Worm (Caenorhabditis elegans): ENCODE results near the gene sap-140.

sap-140 gene

ce11 chrIII:7499421-7499902 is at the start of gene sap-140, which contains the start of gene C07H6.9 (continued):
- TF ChIP-seq T26A8.4 (GFP tag; IDR thresholded peaks at IDR 0.05): peak; percentile 61
- TF ChIP-seq mxl-2 (GFP tag; conservative IDR thresholded peaks at IDR 0.05): no peak

ce11 chrIII:7452438-7452837 is 47.1 kb upstream of the sap-140 start:
- peak; percentile 85 for TF ChIP-seq set-16 (GFP tag; IDR thresholded peaks at IDR 0.05)

ce11 chrIII:7453653-7454124 is 45.8 kb upstream of the sap-140 start, which contains the start of gene alh-12:
alh-12 (plus strand) TSS chrIII:7454074.
- TF ChIP-seq nhr-28 (tag; optimal IDR thresholded peaks at IDR 0.05) (peak; percentile 80), F49E8.2 (tag; optimal IDR thresholded peaks at IDR 0.05; ENCODE audit: borderline replicate concordance) (no peak), unc-39 (tag; optimal IDR thresholded peaks at IDR 0.05) (no peak), mxl-3 (GFP tag; optimal IDR thresholded peaks at IDR 0.05) (peak; percentile 56), nhr-77 (tag; optimal IDR thresholded peaks at IDR 0.05) (peak; percentile 5), spr-3 (GFP tag; optimal IDR thresholded peaks at IDR 0.05) (no peak), tra-1 (GFP tag; IDR thresholded peaks at IDR 0.05) (peak; percentile 46; the same call in 1 of the 2 replicates), ceh-82 (tag; optimal IDR thresholded peaks at IDR 0.05) (no peak), Y5F2A.4 (GFP tag; optimal IDR thresholded peaks at IDR 0.05) (no peak), ceh-20 (GFP tag; IDR thresholded peaks at IDR 0.05) (no peak), hlh-30 (tag; optimal IDR thresholded peaks at IDR 0.05; ENCODE audit: insufficient read depth) (peak; percentile 28), hlh-11 (tag; optimal IDR thresholded peaks at IDR 0.05) (peak; percentile 77), daf-16 (GFP tag; optimal IDR thresholded peaks at IDR 0.05) (no peak), daf-16 (tag; optimal IDR thresholded peaks at IDR 0.05) (peak; percentile 94), dmd-6 (GFP tag; IDR thresholded peaks at IDR 0.05) (peak; percentile 87), dve-1 (tag; optimal IDR thresholded peaks at IDR 0.05; ENCODE audit: insufficient read depth) (peak; percentile 69), saeg-2 (GFP tag; IDR thresholded peaks at IDR 0.05) (no peak), lin-1 (GFP tag; IDR thresholded peaks at IDR 0.05) (peak; percentile 50; the same call in 1 of the 2 replicates), dmd-8 (GFP tag; IDR thresholded peaks at IDR 0.05) (no peak), nhr-11 (tag; optimal IDR thresholded peaks at IDR 0.05) (peak; percentile 36), pqm-1 (tag; optimal IDR thresholded peaks at IDR 0.05) (peak; percentile 71)

ce11 chrIII:7456640-7457039 is 42.9 kb upstream of the sap-140 start, which contains the start of gene Y69F12A.1:
Y69F12A.1 (plus strand) TSS chrIII:7456940.
- TF ChIP-seq unc-39 (tag; optimal IDR thresholded peaks at IDR 0.05) (no peak), lin-15B (tag; optimal IDR thresholded peaks at IDR 0.05) (no peak), daf-16 (GFP tag; optimal IDR thresholded peaks at IDR 0.05) (no peak), daf-16 (tag; optimal IDR thresholded peaks at IDR 0.05) (no peak)

ce11 chrIII:7458846-7459365 is 40.6 kb upstream of the sap-140 start, which contains the start of the genes fipr-19 and fipr-18:
fipr-19 (minus strand) TSS chrIII:7458946.
fipr-18 (plus strand) TSS chrIII:7459315.
- TF ChIP-seq nhr-102 (tag; optimal IDR thresholded peaks at IDR 0.05) (no peak), zag-1 (tag; optimal IDR thresholded peaks at IDR 0.05) (no peak), F49E8.2 (tag; optimal IDR thresholded peaks at IDR 0.05; ENCODE audit: borderline replicate concordance) (no peak), tag-97 (GFP tag; IDR thresholded peaks at IDR 0.05) (no peak), skn-1 (tag; optimal IDR thresholded peaks at IDR 0.05) (no peak), spr-1 (tag; optimal IDR thresholded peaks at IDR 0.05) (no peak), cey-2 (tag; optimal IDR thresholded peaks at IDR 0.05; ENCODE audit: borderline replicate concordance, insufficient read depth) (no peak), nhr-48 (tag; optimal IDR thresholded peaks at IDR 0.05) (no peak), dmd-8 (GFP tag; IDR thresholded peaks at IDR 0.05) (no peak), aha-1 (tag) (no peak), dve-1 (tag; optimal IDR thresholded peaks at IDR 0.05; ENCODE audit: insufficient read depth) (no peak), pha-4 (GFP tag; IDR thresholded peaks at IDR 0.05) (no peak), pha-4 (tag; optimal IDR thresholded peaks at IDR 0.05) (no peak), fkh-10 (GFP tag; optimal IDR thresholded peaks at IDR 0.05) (no peak), zfp-2 (tag; optimal IDR thresholded peaks at IDR 0.05) (no peak)

All from whole organism, L4 larva.